Worm (Caenorhabditis elegans) whole organism, young adult: ENCODE results near the gene F18E3.12.

Source experiments
- F33H1.4 ChIP-seq: fragments of 200-800 bp; sonication (Bioruptor generic); IDR thresholded peaks from 2 replicates; pipeline ENCODE4 v1.3.6; 2022; ENCODE audit warnings: missing genetic modification reagents, missing genetic modification characterization, missing compliant biosample characterization
- unc-130 ChIP-seq: sonication (generic microtip); optimal IDR thresholded peaks from 2 replicates; lab custom pipeline; 2016; ENCODE audit warnings: missing genetic modification reagents, missing genetic modification characterization, missing compliant biosample characterization

- TF ChIP-seq unc-130 (GFP tag; lab: Kevin White, UChicago) (no peak), F33H1.4 (no peak)
These were observed 21.7 kb downstream of the F18E3.12 start for ce11 chrV:7436509-7436908.
